Worm (Caenorhabditis elegans) whole organism, young adult: ENCODE results near the gene R11D1.12.

Experiments used
- C17E4.6 ChIP-seq: fragments of 200-800 bp; sonication (Bioruptor generic); IDR thresholded peaks from 2 replicates; pipeline ENCODE4 v1.3.6; 2022; ENCODE audit warnings: missing genetic modification reagents, missing genetic modification characterization, missing compliant biosample characterization
- F23B12.7 ChIP-seq: sonication (generic microtip); optimal IDR thresholded peaks from 2 replicates; lab custom pipeline; 2017; ENCODE audit warnings: missing genetic modification characterization, mild to moderate bottlenecking, missing compliant biosample characterization, antibody characterized with exemption, moderate library complexity; ENCODE audit not compliant: insufficient read depth
- F33H1.4 ChIP-seq: fragments of 200-800 bp; sonication (Bioruptor generic); IDR thresholded peaks from 2 replicates; pipeline ENCODE4 v1.3.6; 2022; ENCODE audit warnings: missing genetic modification reagents, missing genetic modification characterization, missing compliant biosample characterization
- F37B4.10 ChIP-seq: fragments of 200-800 bp; sonication (Bioruptor generic); IDR thresholded peaks from 2 replicates; pipeline ENCODE4 v1.3.6; 2022; ENCODE audit warnings: missing genetic modification characterization, missing compliant biosample characterization
- Y67H2A.10 ChIP-seq: fragments of 200-800 bp; sonication (Bioruptor generic); conservative IDR thresholded peaks from 2 replicates; pipeline ENCODE4 v1.3.6; 2022; ENCODE audit warnings: missing genetic modification reagents, missing genetic modification characterization, missing compliant biosample characterization
- Y79H2A.3 ChIP-seq: fragments of 200-800 bp; sonication (Bioruptor generic); conservative IDR thresholded peaks from 2 replicates; pipeline ENCODE4 v1.3.6; 2022; ENCODE audit warnings: missing genetic modification reagents, missing genetic modification characterization, missing compliant biosample characterization
- ZK185.1 ChIP-seq: sonication (generic microtip); optimal IDR thresholded peaks from 2 replicates; lab custom pipeline; 2016; ENCODE audit warnings: mild to moderate bottlenecking, missing genetic modification characterization, missing compliant biosample characterization; ENCODE audit not compliant: poor library complexity, severe bottlenecking
- ama-1 ChIP-seq, 3 experiments: fragments of 150-350 bp in 1 of 3; sonication (generic microtip) in 2 of 3; optimal IDR thresholded peaks; 2 replicates each; lab custom pipeline; 2014 to 2018; ENCODE audit warnings: missing biosample characterization in 2 of 3, missing genetic modification characterization in 2 of 3, missing genetic modification reagents in 2 of 3
- aptf-2 ChIP-seq: fragments of 200-800 bp; sonication (Bioruptor generic); conservative IDR thresholded peaks from 2 replicates; pipeline ENCODE4 v1.3.6; 2022; ENCODE audit warnings: missing genetic modification reagents, missing genetic modification characterization, missing compliant biosample characterization
- aptf-3 ChIP-seq: fragments of 200-800 bp; sonication (Bioruptor generic); IDR thresholded peaks from 2 replicates; pipeline ENCODE4 v1.3.6; 2022; ENCODE audit warnings: missing genetic modification characterization, missing compliant biosample characterization
- atf-7 ChIP-seq: sonication (generic microtip); optimal IDR thresholded peaks from 2 replicates; lab custom pipeline; 2017; ENCODE audit warnings: mild to moderate bottlenecking, missing genetic modification characterization, missing compliant biosample characterization
- athp-1 ChIP-seq: sonication (generic microtip); optimal IDR thresholded peaks from 2 replicates; lab custom pipeline; 2017; ENCODE audit warnings: mild to moderate bottlenecking, missing genetic modification characterization, missing compliant biosample characterization
- bed-1 ChIP-seq: fragments of 200-800 bp; sonication (Bioruptor generic); IDR thresholded peaks from 2 replicates; pipeline ENCODE4 v1.3.6; 2022; ENCODE audit warnings: missing genetic modification reagents, missing genetic modification characterization, missing compliant biosample characterization
- bed-2 ChIP-seq: fragments of 200-800 bp; sonication (Bioruptor generic); IDR thresholded peaks from 2 replicates; pipeline ENCODE4 v1.3.6; 2022; ENCODE audit warnings: missing genetic modification reagents, missing genetic modification characterization, missing compliant biosample characterization
- ccch-3 ChIP-seq: fragments of 200-800 bp; sonication (Bioruptor generic); optimal IDR thresholded peaks from 2 replicates; lab custom pipeline; 2018; ENCODE audit warnings: mild to moderate bottlenecking, missing genetic modification characterization, missing compliant biosample characterization
- cebp-1 ChIP-seq, 2 experiments: fragments of 200-800 bp in 1 of 2; sonication (Bioruptor generic) in 1 of 2; sonication (generic microtip) in 1 of 2; IDR thresholded peaks in 1 of 2; optimal IDR thresholded peaks in 1 of 2; 2 replicates each; pipeline versions ENCODE4 v1.3.6 to Lab custom; 2017 to 2022; ENCODE audit warnings: missing compliant biosample characterization in 2 of 2, missing genetic modification characterization in 2 of 2, mild to moderate bottlenecking in 1 of 2, missing genetic modification reagents in 1 of 2, moderate library complexity in 1 of 2
- cebp-2 ChIP-seq: fragments of 200-800 bp; sonication (Bioruptor generic); IDR thresholded peaks from 2 replicates; pipeline ENCODE4 v1.3.6; 2022; ENCODE audit warnings: missing genetic modification characterization, missing compliant biosample characterization
- ceh-27 ChIP-seq: fragments of 200-800 bp; sonication (Bioruptor generic); optimal IDR thresholded peaks from 2 replicates; lab custom pipeline; 2018; ENCODE audit warnings: mild to moderate bottlenecking, missing genetic modification characterization, moderate library complexity, missing compliant biosample characterization
- ceh-58 ChIP-seq: fragments of 200-800 bp; sonication (Bioruptor generic); IDR thresholded peaks from 2 replicates; pipeline ENCODE4 v1.3.6; 2022; ENCODE audit warnings: missing genetic modification characterization, missing compliant biosample characterization
- ceh-79 ChIP-seq: sonication (generic microtip); optimal IDR thresholded peaks from 2 replicates; lab custom pipeline; 2017; ENCODE audit warnings: mild to moderate bottlenecking, missing genetic modification characterization, missing compliant biosample characterization
- die-1 ChIP-seq: sonication (generic microtip); optimal IDR thresholded peaks from 2 replicates; lab custom pipeline; 2016; ENCODE audit warnings: missing genotype, mild to moderate bottlenecking, missing genetic modification characterization, missing compliant biosample characterization
- dox-1 ChIP-seq: fragments of 200-800 bp; sonication (Bioruptor generic); IDR thresholded peaks from 2 replicates; pipeline ENCODE4 v1.3.6; 2022; ENCODE audit warnings: missing genetic modification reagents, missing genetic modification characterization, missing compliant biosample characterization
- dpff-1 ChIP-seq: sonication (generic microtip); optimal IDR thresholded peaks from 2 replicates; lab custom pipeline; 2017; ENCODE audit warnings: mild to moderate bottlenecking, missing genetic modification characterization, missing compliant biosample characterization
- lin-26 ChIP-seq: fragments of 200-800 bp; sonication (Bioruptor generic); IDR thresholded peaks from 2 replicates; pipeline ENCODE4 v1.3.6; 2022; ENCODE audit warnings: missing genetic modification reagents, missing genetic modification characterization, missing compliant biosample characterization
- lin-35 ChIP-seq, 3 experiments: fragments of 150-350 bp in 2 of 3; sonication (generic microtip) in 1 of 3; optimal IDR thresholded peaks; 2 replicates each; lab custom pipeline; 2014 to 2018; ENCODE audit warnings: missing biosample characterization in 3 of 3, missing genetic modification characterization in 3 of 3, missing genetic modification reagents in 3 of 3
- lir-1 ChIP-seq: fragments of 200-800 bp; sonication (Bioruptor generic); conservative IDR thresholded peaks from 2 replicates; pipeline ENCODE4 v1.3.6; 2022; ENCODE audit warnings: missing genetic modification reagents, missing genetic modification characterization, missing compliant biosample characterization
- lsy-27 ChIP-seq: sonication (generic microtip); optimal IDR thresholded peaks from 2 replicates; lab custom pipeline; 2017; ENCODE audit warnings: missing genetic modification characterization, mild to moderate bottlenecking, missing compliant biosample characterization, antibody characterized with exemption, missing genotype, borderline replicate concordance; ENCODE audit not compliant: insufficient read depth
- madf-10 ChIP-seq: sonication (generic microtip); optimal IDR thresholded peaks from 2 replicates; lab custom pipeline; 2016; ENCODE audit warnings: mild to moderate bottlenecking, missing genetic modification characterization, missing compliant biosample characterization
- madf-3 ChIP-seq: fragments of 200-800 bp; sonication (Bioruptor generic); IDR thresholded peaks from 2 replicates; pipeline ENCODE4 v1.3.6; 2022; ENCODE audit warnings: missing genetic modification reagents, missing genetic modification characterization, missing compliant biosample characterization
- mes-4 ChIP-seq: sonication (generic microtip); optimal IDR thresholded peaks from 2 replicates; lab custom pipeline; 2016; ENCODE audit warnings: missing genotype, missing genetic modification characterization, missing compliant biosample characterization
- nhr-27 ChIP-seq: fragments of 200-800 bp; sonication (Bioruptor generic); optimal IDR thresholded peaks from 2 replicates; lab custom pipeline; 2018; ENCODE audit warnings: mild to moderate bottlenecking, missing genetic modification characterization, moderate library complexity, missing compliant biosample characterization
- nhr-90 ChIP-seq: sonication (generic microtip); optimal IDR thresholded peaks from 2 replicates; lab custom pipeline; 2016; ENCODE audit warnings: missing genotype, mild to moderate bottlenecking, missing genetic modification characterization, missing compliant biosample characterization
- rec-8 ChIP-seq, 2 experiments: sonication (generic microtip); optimal IDR thresholded peaks; 2 replicates each; lab custom pipeline; 2016; ENCODE audit warnings: mild to moderate bottlenecking in 2 of 2, missing genetic modification characterization in 2 of 2, missing genetic modification reagents in 2 of 2, missing genotype in 2 of 2, missing biosample characterization in 1 of 2, missing compliant biosample characterization in 1 of 2, moderate library complexity in 1 of 2
- repo-1 ChIP-seq: sonication (generic microtip); optimal IDR thresholded peaks from 2 replicates; lab custom pipeline; 2017; ENCODE audit warnings: mild to moderate bottlenecking, missing genetic modification characterization, missing compliant biosample characterization
- rpc-1 ChIP-seq, 2 experiments: fragments of 150-350 bp in 1 of 2; sonication (generic microtip) in 1 of 2; optimal IDR thresholded peaks; 2 replicates each; lab custom pipeline; 2014 to 2018; ENCODE audit warnings: missing biosample characterization in 1 of 2, missing genetic modification characterization in 1 of 2, missing genetic modification reagents in 1 of 2, missing genotype in 1 of 2
- sdz-38 ChIP-seq: sonication (generic microtip); optimal IDR thresholded peaks from 2 replicates; lab custom pipeline; 2016; ENCODE audit warnings: missing genotype, missing genetic modification characterization, missing compliant biosample characterization
- snpc-3.4 ChIP-seq: sonication (generic microtip); optimal IDR thresholded peaks from 2 replicates; lab custom pipeline; 2017; ENCODE audit warnings: missing genetic modification characterization, mild to moderate bottlenecking, missing compliant biosample characterization, antibody characterized with exemption, moderate library complexity, missing genotype, missing genetic modification reagents
- snpc-4 ChIP-seq, 5 experiments: fragments of 150-350 bp in 1 of 5; sonication (generic microtip) in 4 of 5; optimal IDR thresholded peaks; 2 replicates each; lab custom pipeline; 2014 to 2018; ENCODE audit warnings: missing genetic modification characterization in 5 of 5, missing biosample characterization in 3 of 5, antibody characterized with exemption in 2 of 5, mild to moderate bottlenecking in 2 of 5, missing compliant biosample characterization in 2 of 5, missing genotype in 2 of 5, moderate library complexity in 2 of 5, missing genetic modification reagents in 1 of 5
- tbx-9 ChIP-seq: sonication (generic microtip); optimal IDR thresholded peaks from 2 replicates; lab custom pipeline; 2016; ENCODE audit warnings: borderline replicate concordance, missing genetic modification characterization, inconsistent platforms, missing compliant biosample characterization
- unc-130 ChIP-seq: sonication (generic microtip); optimal IDR thresholded peaks from 2 replicates; lab custom pipeline; 2016; ENCODE audit warnings: missing genetic modification reagents, missing genetic modification characterization, missing compliant biosample characterization
- ztf-18 ChIP-seq: sonication (generic microtip); optimal IDR thresholded peaks from 2 replicates; lab custom pipeline; 2016; ENCODE audit warnings: missing genotype, mild to moderate bottlenecking, missing genetic modification characterization, missing compliant biosample characterization
- ztf-3 ChIP-seq: fragments of 200-800 bp; sonication (Bioruptor generic); optimal IDR thresholded peaks from 2 replicates; lab custom pipeline; 2018; ENCODE audit warnings: mild to moderate bottlenecking, missing genetic modification characterization, missing compliant biosample characterization

Gene R11D1.12

DNA sequence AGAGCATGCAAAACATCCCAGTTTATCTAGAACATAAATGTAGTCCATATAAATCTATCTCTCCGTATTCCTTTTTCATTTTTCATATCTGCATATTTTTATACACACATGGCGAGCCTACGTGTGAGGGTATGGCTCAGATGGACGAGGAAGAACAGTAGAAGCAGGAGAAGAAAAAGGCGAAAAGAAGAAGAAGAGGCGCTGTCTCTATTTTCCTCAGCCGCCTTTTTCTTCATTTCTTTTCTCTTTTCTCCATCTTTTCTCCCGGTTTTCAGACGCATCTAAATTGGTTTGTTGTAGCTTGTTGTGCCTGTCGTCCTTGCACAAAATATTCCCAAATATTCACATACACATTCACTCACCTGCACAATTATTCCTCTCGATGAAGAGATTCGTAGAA is 29.8 kb downstream of the R11D1.12 start, which contains the start of gene K10C8.4:
Gene K10C8.4, plus strand, starts transcription at position 301 of the 400 bp plus-strand sequence.
- TF ChIP-seq ccch-3 (no peak), F37B4.10 (GFP tag; lab: Robert Waterston, UW) (no peak), cebp-1 (GFP tag; IDR thresholded peaks at IDR 0.05; lab: Robert Waterston, UW) (no peak), cebp-1 (tag; optimal IDR thresholded peaks at IDR 0.05; lab: Kevin White, UChicago) (no peak), ama-1 (optimal IDR thresholded peaks at IDR 0.05; lab: Kevin White, UChicago) (no peak), ama-1 (GFP tag; optimal IDR thresholded peaks at IDR 0.05; lab: Kevin White, UChicago) (no peak), die-1 (tag; lab: Kevin White, UChicago) (no peak), snpc-4 (GFP tag; optimal IDR thresholded peaks at IDR 0.05; lab: Kevin White, UChicago) (no peak), snpc-4 (tag; optimal IDR thresholded peaks at IDR 0.05; lab: Kevin White, UChicago) (no peak), cebp-2 (GFP tag; lab: Robert Waterston, UW) (no peak), atf-7 (tag; lab: Kevin White, UChicago) (no peak)

DNA sequence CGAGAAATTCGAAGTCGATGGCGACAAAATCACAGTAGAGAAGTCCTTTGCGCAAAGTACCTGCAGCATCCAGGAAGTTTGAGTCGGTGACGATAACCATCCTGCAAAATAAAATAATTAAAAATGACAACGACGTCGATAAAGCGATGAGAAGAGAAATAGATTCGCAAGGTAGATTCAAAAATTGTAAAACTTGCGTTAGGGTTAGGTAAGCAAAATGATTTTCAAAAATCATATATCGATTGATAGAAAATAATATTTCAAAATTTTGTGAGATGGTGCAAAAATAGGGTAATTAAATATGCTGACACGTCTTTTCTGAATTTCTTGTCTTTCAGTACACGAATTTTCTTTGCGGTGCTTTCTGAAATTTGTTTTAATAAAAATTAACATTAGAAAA is 30.6 kb downstream of the R11D1.12 start, which contains the start of gene parn-1:
Gene parn-1, minus strand, starts transcription at position 101 of the 400 bp plus-strand sequence.
- TF ChIP-seq C17E4.6, result no peak
- no peak for TF ChIP-seq nhr-90 (tag; lab: Kevin White, UChicago)
- no peak for TF ChIP-seq lir-1 (GFP tag; lab: Robert Waterston, UW)

DNA sequence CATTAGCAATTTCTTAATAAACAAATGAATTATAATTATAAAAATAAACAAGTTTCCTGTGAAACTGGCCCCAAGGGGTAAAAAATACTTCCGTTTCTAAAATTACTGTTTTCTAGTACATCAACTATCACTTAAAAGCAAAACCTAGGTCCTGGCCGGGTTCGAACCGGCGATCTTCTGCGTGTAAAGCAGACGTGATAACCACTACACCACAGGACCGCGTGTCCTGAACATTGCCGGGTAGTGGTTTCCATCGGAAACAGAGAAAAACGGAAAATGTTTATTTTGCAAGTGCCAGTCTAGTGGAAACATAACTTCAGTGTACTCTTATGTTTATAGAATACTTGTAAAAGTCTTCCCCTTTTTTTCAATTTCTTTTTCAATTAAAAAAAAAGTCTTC is 42.6 kb downstream of the R11D1.12 start:
- TF ChIP-seq aptf-3 (GFP tag; lab: Robert Waterston, UW) (no peak), snpc-4 (GFP tag; optimal IDR thresholded peaks at IDR 0.05; lab: Kevin White, UChicago) (no peak), snpc-4 (tag; optimal IDR thresholded peaks at IDR 0.05; lab: Kevin White, UChicago) (peak in 1 of 4 experiments; percentile 19), unc-130 (GFP tag; lab: Kevin White, UChicago) (no peak), lin-26 (no peak; the same call in 1 of the 2 replicates), madf-10 (no peak), athp-1 (tag; lab: Kevin White, UChicago) (no peak), dox-1 (GFP tag; lab: Robert Waterston, UW) (no peak), lin-35 (GFP tag; optimal IDR thresholded peaks at IDR 0.05; lab: Kevin White, UChicago) (no peak), tbx-9 (tag; lab: Kevin White, UChicago) (no peak), Y79H2A.3 (no peak), ceh-79 (tag; lab: Kevin White, UChicago) (no peak), mes-4 (tag; lab: Kevin White, UChicago) (no peak), ztf-3 (GFP tag; lab: Kevin White, UChicago) (no peak), rpc-1 (optimal IDR thresholded peaks at IDR 0.05; lab: Kevin White, UChicago) (peak; percentile 57), rpc-1 (tag; optimal IDR thresholded peaks at IDR 0.05; lab: Kevin White, UChicago) (peak; percentile 81), rec-8 (tag; optimal IDR thresholded peaks at IDR 0.05; lab: Kevin White, UChicago) (no peak), F23B12.7 (tag; lab: Kevin White, UChicago) (peak; percentile 51), repo-1 (no peak), Y67H2A.10 (no peak), ZK185.1 (peak; percentile 18), sdz-38 (no peak), bed-2 (GFP tag; lab: Robert Waterston, UW) (no peak), F37B4.10 (GFP tag; lab: Robert Waterston, UW) (no peak), bed-1 (GFP tag; lab: Robert Waterston, UW) (no peak), ceh-27 (GFP tag; lab: Kevin White, UChicago) (peak; percentile 1), dpff-1 (no peak), madf-3 (no peak), nhr-27 (tag; lab: Kevin White, UChicago) (no peak), ceh-58 (no peak), snpc-3.4 (tag; lab: Kevin White, UChicago) (no peak), aptf-2 (GFP tag; lab: Robert Waterston, UW) (no peak), ztf-18 (peak; percentile 50), lsy-27 (tag; lab: Kevin White, UChicago) (no peak), F33H1.4 (no peak), ccch-3 (no peak)
